Worm (Caenorhabditis elegans) whole organism, L4/young adult: ENCODE data around the gene C55C3.3.

Experiments
- W03F9.2 ChIP-seq: fragments of 150-350 bp; optimal IDR thresholded peaks from 2 replicates; lab custom pipeline; 2014; ENCODE audit warnings: missing biosample characterization, missing genetic modification characterization
- dao-5 ChIP-seq: sonication (generic microtip); optimal IDR thresholded peaks from 2 replicates; lab custom pipeline; 2016; ENCODE audit warnings: missing genotype, missing genetic modification characterization, moderate library complexity, missing compliant biosample characterization
- him-1 ChIP-seq: sonication (generic microtip); optimal IDR thresholded peaks from 2 replicates; lab custom pipeline; 2016; ENCODE audit warnings: missing genotype, missing genetic modification reagents, missing genetic modification characterization, missing compliant biosample characterization

DNA sequence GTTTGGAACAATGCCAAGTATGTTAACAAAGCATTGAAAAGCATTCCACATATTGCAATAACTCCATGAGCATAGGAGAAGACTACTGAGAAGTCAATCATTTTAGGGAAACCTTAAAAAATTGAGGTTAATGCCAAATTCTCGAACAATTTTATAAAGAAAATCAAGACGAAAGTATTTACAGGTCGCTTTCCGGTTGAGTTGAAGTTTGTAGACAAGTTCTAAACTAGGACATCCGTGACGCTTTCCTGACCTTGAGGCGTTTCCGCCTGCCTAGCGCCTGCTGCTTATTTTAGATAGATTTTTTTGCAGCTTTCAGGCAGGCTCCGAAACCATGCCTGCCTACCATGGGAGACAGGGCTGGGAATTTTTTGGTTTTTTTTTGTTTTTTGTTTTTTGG is 49.5 kb upstream of the C55C3.3 start, which contains the start of gene srd-13:
- TF ChIP-seq him-1 (tag; lab: Kevin White, UChicago): no peak
- TF ChIP-seq W03F9.2 (tag; lab: Kevin White, UChicago): no peak
- no peak for TF ChIP-seq dao-5 (tag; lab: Kevin White, UChicago)
